Worm (Caenorhabditis elegans): ENCODE results near the gene math-5.

DNA sequence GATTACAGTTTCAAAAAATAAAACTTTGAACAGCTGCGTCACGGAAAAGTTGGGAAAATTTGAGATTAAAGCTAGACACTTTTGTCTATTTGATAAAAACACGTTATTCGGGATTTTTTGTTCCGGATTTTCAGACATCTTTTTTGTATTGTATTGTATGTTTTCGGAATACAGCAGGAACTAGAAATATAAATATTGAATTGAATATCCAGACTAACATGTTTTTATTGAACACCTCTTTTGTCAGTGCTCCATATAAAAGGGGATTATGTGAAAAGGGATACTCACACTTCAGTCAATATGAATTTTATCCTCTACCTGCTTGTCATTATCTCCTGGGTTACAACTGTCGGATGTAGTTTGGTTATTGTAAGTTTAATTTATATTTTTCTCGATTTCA, 11.3 kb upstream of the math-5 start, which contains the start of gene C16C4.1:
- no peak for TF ChIP-seq lsy-2 (tag; optimal IDR thresholded peaks at IDR 0.05)
- no peak for TF ChIP-seq hlh-30 (tag; optimal IDR thresholded peaks at IDR 0.05; ENCODE audit: insufficient read depth)
- TF ChIP-seq snpc-4 (tag; optimal IDR thresholded peaks at IDR 0.05) = no peak
- TF ChIP-seq unc-39 (tag; optimal IDR thresholded peaks at IDR 0.05) = no peak
- no peak for TF ChIP-seq lin-15B (tag; optimal IDR thresholded peaks at IDR 0.05)
- TF ChIP-seq mdl-1 (tag; optimal IDR thresholded peaks at IDR 0.05) = no peak
